Fruit fly (Drosophila melanogaster) whole organism: ENCODE results near the gene CG13000.

Source experiments
- CG8478 ChIP-seq: fragments of >200 bp; optimal IDR thresholded peaks from 2 replicates; lab custom pipeline; 2018; ENCODE audit warnings: inconsistent platforms
- Dll ChIP-seq: fragments of >200 bp; optimal IDR thresholded peaks from 2 replicates; lab custom pipeline; 2017
- EcR ChIP-seq, 2 experiments: fragments of >200 bp; optimal IDR thresholded peaks; 2 replicates each; lab custom pipeline; 2017; ENCODE audit warnings: missing biosample characterization in 2 of 2, missing genetic modification characterization in 2 of 2, missing genetic modification reagents in 2 of 2
- pan ChIP-seq: fragments of >200 bp; optimal IDR thresholded peaks from 2 replicates; lab custom pipeline; 2017
- psq ChIP-seq: fragments of >200 bp; optimal IDR thresholded peaks from 2 replicates; lab custom pipeline; 2017
- usp ChIP-seq: fragments of >200 bp; optimal IDR thresholded peaks from 2 replicates; lab custom pipeline; 2017; ENCODE audit warnings: missing biosample characterization, missing genetic modification characterization, mixed read lengths

Gene CG13000

dm6 chrX:16934430-16934829, 13.8 kb downstream of the CG13000 start:
- no peak for TF ChIP-seq CG8478 (lab: Kevin White, UChicago)
- no peak for TF ChIP-seq pan (lab: Kevin White, UChicago)
- TF ChIP-seq EcR (GFP tag; optimal IDR thresholded peaks at IDR 0.05; lab: Kevin White, UChicago), result no peak

- TF ChIP-seq EcR (GFP tag; optimal IDR thresholded peaks at IDR 0.05; lab: Kevin White, UChicago) (no peak), usp (GFP tag; lab: Kevin White, UChicago) (no peak), psq (no peak), pan (lab: Kevin White, UChicago) (no peak), Dll (lab: Kevin White, UChicago) (no peak), CG8478 (lab: Kevin White, UChicago) (no peak)
Measured at dm6 chrX:16932820-16933386, 15.4 kb downstream of the CG13000 start.

- TF ChIP-seq Dll (lab: Kevin White, UChicago), result no peak
- no peak for TF ChIP-seq psq
- no peak for TF ChIP-seq usp (GFP tag; lab: Kevin White, UChicago)
- TF ChIP-seq pan (lab: Kevin White, UChicago), result no peak
- no peak for TF ChIP-seq CG8478 (lab: Kevin White, UChicago)
- no peak for TF ChIP-seq EcR (GFP tag; optimal IDR thresholded peaks at IDR 0.05; lab: Kevin White, UChicago)
Measured at dm6 chrX:16931994-16932819, 16.1 kb downstream of the CG13000 start.

- TF ChIP-seq usp (GFP tag; lab: Kevin White, UChicago) (no peak), CG8478 (lab: Kevin White, UChicago) (no peak), Dll (lab: Kevin White, UChicago) (no peak), EcR (GFP tag; optimal IDR thresholded peaks at IDR 0.05; lab: Kevin White, UChicago) (no peak), pan (lab: Kevin White, UChicago) (no peak), psq (no peak)
Measured at dm6 chrX:16930465-16931286, 17.6 kb downstream of the CG13000 start.

dm6 chrX:16926726-16927125, 21.5 kb downstream of the CG13000 start:
- no peak for TF ChIP-seq CG8478 (lab: Kevin White, UChicago)
- no peak for TF ChIP-seq pan (lab: Kevin White, UChicago)
- TF ChIP-seq Dll (lab: Kevin White, UChicago), result no peak
- no peak for TF ChIP-seq EcR (GFP tag; optimal IDR thresholded peaks at IDR 0.05; lab: Kevin White, UChicago)
- TF ChIP-seq psq, result no peak

- TF ChIP-seq Dll (lab: Kevin White, UChicago), result no peak
- TF ChIP-seq CG8478 (lab: Kevin White, UChicago), result no peak
- TF ChIP-seq pan (lab: Kevin White, UChicago), result no peak
- TF ChIP-seq EcR (GFP tag; optimal IDR thresholded peaks at IDR 0.05; lab: Kevin White, UChicago), result no peak
- no peak for TF ChIP-seq usp (GFP tag; lab: Kevin White, UChicago)
- TF ChIP-seq psq, result no peak
Measured at dm6 chrX:16924069-16924721, 24.1 kb downstream of the CG13000 start.

dm6 chrX:16923503-16923902, 24.8 kb downstream of the CG13000 start:
- TF ChIP-seq CG8478 (lab: Kevin White, UChicago) (no peak), psq (no peak), EcR (GFP tag; optimal IDR thresholded peaks at IDR 0.05; lab: Kevin White, UChicago) (no peak), usp (GFP tag; lab: Kevin White, UChicago) (no peak), Dll (lab: Kevin White, UChicago) (no peak), pan (lab: Kevin White, UChicago) (no peak)

- TF ChIP-seq CG8478 (lab: Kevin White, UChicago) (no peak), pan (lab: Kevin White, UChicago) (no peak), EcR (GFP tag; optimal IDR thresholded peaks at IDR 0.05; lab: Kevin White, UChicago) (no peak), Dll (lab: Kevin White, UChicago) (no peak), psq (no peak), usp (GFP tag; lab: Kevin White, UChicago) (no peak)
Measured at dm6 chrX:16922626-16923025, 25.6 kb downstream of the CG13000 start.

- no peak for TF ChIP-seq psq
Measured at dm6 chrX:16920682-16921286, 27.5 kb downstream of the CG13000 start.

dm6 chrX:16918767-16919336, 29.4 kb downstream of the CG13000 start:
- no peak for TF ChIP-seq usp (GFP tag; lab: Kevin White, UChicago)
- no peak for TF ChIP-seq EcR (GFP tag; optimal IDR thresholded peaks at IDR 0.05; lab: Kevin White, UChicago)
- TF ChIP-seq Dll (lab: Kevin White, UChicago), result no peak
- no peak for TF ChIP-seq CG8478 (lab: Kevin White, UChicago)
- TF ChIP-seq psq, result no peak
- TF ChIP-seq pan (lab: Kevin White, UChicago), result no peak
